Worm (Caenorhabditis elegans) whole organism, L4 larva: ENCODE measurements around the gene F52E10.4.

Source experiments
- D1046.2 ChIP-seq: fragments of 200-800 bp; sonication (Bioruptor generic); IDR thresholded peaks from 2 replicates; pipeline ENCODE4 v1.3.6; 2022; ENCODE audit warnings: missing genetic modification characterization, missing compliant biosample characterization
- F44E2.7 ChIP-seq: fragments of 200-800 bp; sonication (Bioruptor generic); IDR thresholded peaks from 2 replicates; pipeline ENCODE4 v2.1.2; 2022; ENCODE audit warnings: missing genetic modification characterization, missing compliant biosample characterization
- ZK337.2 ChIP-seq: fragments of 200-800 bp; sonication (Bioruptor generic); IDR thresholded peaks from 2 replicates; pipeline ENCODE4 v1.3.6; 2022; ENCODE audit warnings: missing genetic modification reagents, missing genetic modification characterization, missing compliant biosample characterization
- aha-1 ChIP-seq: fragments of 150-350 bp; peaks from one replicate; lab custom pipeline; 2014; ENCODE audit warnings: missing biosample characterization, missing genetic modification characterization
- ama-1 ChIP-seq: fragments of 150-350 bp; optimal IDR thresholded peaks from 2 replicates; lab custom pipeline; 2014; ENCODE audit warnings: inconsistent platforms, mixed read lengths
- ceh-28 ChIP-seq: fragments of 150-350 bp; optimal IDR thresholded peaks from 2 replicates; lab custom pipeline; 2014; ENCODE audit warnings: missing biosample characterization, missing genetic modification reagents, missing genetic modification characterization
- ceh-32 ChIP-seq: sonication (generic microtip); optimal IDR thresholded peaks from 2 replicates; lab custom pipeline; 2016; ENCODE audit warnings: mild to moderate bottlenecking, missing genetic modification characterization, missing compliant biosample characterization; ENCODE audit not compliant: poor library complexity
- ceh-82 ChIP-seq: sonication (generic microtip); optimal IDR thresholded peaks from 2 replicates; lab custom pipeline; 2017; ENCODE audit warnings: missing biosample characterization, missing genetic modification characterization
- ctbp-1 ChIP-seq: fragments of 200-800 bp; sonication (Bioruptor generic); IDR thresholded peaks from 2 replicates; pipeline ENCODE4 v1.3.6; 2022; ENCODE audit warnings: missing genetic modification reagents, missing genetic modification characterization, missing compliant biosample characterization
- daf-12 ChIP-seq: fragments of 150-350 bp; optimal IDR thresholded peaks from 2 replicates; lab custom pipeline; 2014; ENCODE audit warnings: missing biosample characterization, missing genetic modification reagents, missing genetic modification characterization
- daf-16 ChIP-seq, 3 experiments: sonication (generic microtip); optimal IDR thresholded peaks; 2 replicates each; lab custom pipeline; 2016 to 2017; ENCODE audit warnings: missing genetic modification characterization in 3 of 3, missing genetic modification reagents in 3 of 3, mild to moderate bottlenecking in 2 of 3, missing compliant biosample characterization in 2 of 3, missing biosample characterization in 1 of 3, moderate library complexity in 1 of 3
- daf-19 ChIP-seq: fragments of 200-800 bp; sonication (Bioruptor generic); conservative IDR thresholded peaks from 2 replicates; pipeline ENCODE4 v1.3.6; 2022; ENCODE audit warnings: missing genetic modification characterization, missing compliant biosample characterization
- duxl-1 ChIP-seq: sonication (generic microtip); optimal IDR thresholded peaks from 2 replicates; lab custom pipeline; 2016; ENCODE audit warnings: mild to moderate bottlenecking, missing genetic modification characterization, moderate library complexity, missing compliant biosample characterization; ENCODE audit not compliant: poor library complexity
- dve-1 ChIP-seq: sonication (generic microtip); optimal IDR thresholded peaks from 2 replicates; lab custom pipeline; 2017; ENCODE audit warnings: antibody characterized with exemption, mild to moderate bottlenecking, missing genetic modification characterization, missing compliant biosample characterization; ENCODE audit not compliant: insufficient read depth
- fkh-10 ChIP-seq: fragments of 150-350 bp; optimal IDR thresholded peaks from 2 replicates; lab custom pipeline; 2014; ENCODE audit warnings: missing biosample characterization, missing genetic modification reagents, missing genetic modification characterization
- hlh-30 ChIP-seq: sonication (generic microtip); optimal IDR thresholded peaks from 2 replicates; lab custom pipeline; 2017; ENCODE audit warnings: antibody characterized with exemption, mild to moderate bottlenecking, missing genetic modification characterization, missing compliant biosample characterization; ENCODE audit not compliant: insufficient read depth
- hmg-1.1 ChIP-seq: fragments of 200-800 bp; sonication (Bioruptor generic); IDR thresholded peaks from 2 replicates; pipeline ENCODE4 v1.3.6; 2022; ENCODE audit warnings: missing genetic modification reagents, missing genetic modification characterization, missing compliant biosample characterization
- lin-13 ChIP-seq: fragments of 150-350 bp; optimal IDR thresholded peaks from 2 replicates; lab custom pipeline; 2014; ENCODE audit warnings: missing biosample characterization, missing genetic modification reagents, missing genetic modification characterization
- lin-15B ChIP-seq: fragments of 150-350 bp; sonication (generic microtip); optimal IDR thresholded peaks from 3 replicates; lab custom pipeline; 2014; ENCODE audit warnings: missing biosample characterization, missing genetic modification characterization
- lin-38 ChIP-seq: fragments of 200-800 bp; sonication (Bioruptor generic); IDR thresholded peaks from 2 replicates; pipeline ENCODE4 v1.3.6; 2022; ENCODE audit warnings: missing genetic modification reagents, missing genetic modification characterization, missing compliant biosample characterization
- lsy-2 ChIP-seq, 2 experiments: fragments of 150-350 bp in 1 of 2; sonication (generic microtip) in 1 of 2; optimal IDR thresholded peaks; 2 replicates each; lab custom pipeline; 2014 to 2017; ENCODE audit warnings: missing biosample characterization in 2 of 2, missing genetic modification characterization in 2 of 2
- mdl-1 ChIP-seq, 2 experiments: fragments of 150-350 bp in 1 of 2; sonication (generic microtip) in 1 of 2; optimal IDR thresholded peaks; 2 replicates each; lab custom pipeline; 2014 to 2017; ENCODE audit warnings: missing biosample characterization in 2 of 2, missing genetic modification characterization in 2 of 2
- mep-1 ChIP-seq: fragments of 150-350 bp; sonication (generic microtip); optimal IDR thresholded peaks from 3 replicates; lab custom pipeline; 2014; ENCODE audit warnings: missing biosample characterization, missing genetic modification characterization
- nhr-237 ChIP-seq: sonication (generic microtip); optimal IDR thresholded peaks from 2 replicates; lab custom pipeline; 2017; ENCODE audit warnings: missing biosample characterization, missing genetic modification characterization
- nhr-25 ChIP-seq: sonication (generic microtip); optimal IDR thresholded peaks from 2 replicates; lab custom pipeline; 2017; ENCODE audit warnings: missing genetic modification characterization, mild to moderate bottlenecking, missing compliant biosample characterization, antibody characterized with exemption, moderate library complexity, borderline replicate concordance; ENCODE audit not compliant: insufficient read depth
- nhr-28 ChIP-seq: fragments of 150-350 bp; optimal IDR thresholded peaks from 2 replicates; lab custom pipeline; 2014; ENCODE audit warnings: missing biosample characterization, missing genetic modification characterization
- nhr-41 ChIP-seq: fragments of 200-800 bp; sonication (Bioruptor generic); IDR thresholded peaks from 2 replicates; pipeline ENCODE4 v1.3.6; 2022; ENCODE audit warnings: missing genetic modification reagents, missing genetic modification characterization, missing compliant biosample characterization
- nhr-76 ChIP-seq: fragments of 150-350 bp; optimal IDR thresholded peaks from 2 replicates; lab custom pipeline; 2014; ENCODE audit warnings: missing biosample characterization, missing genetic modification characterization
- pha-4 ChIP-seq, 2 experiments: fragments of 150-350 bp in 1 of 2; fragments of 200-800 bp in 1 of 2; sonication (Bioruptor generic) in 1 of 2; IDR thresholded peaks in 1 of 2; optimal IDR thresholded peaks in 1 of 2; 2 replicates each; pipeline versions ENCODE4 v1.3.6 to Lab custom; 2014 to 2022; ENCODE audit warnings: missing genetic modification characterization in 2 of 2, missing genetic modification reagents in 2 of 2, missing biosample characterization in 1 of 2, missing compliant biosample characterization in 1 of 2
- pqm-1 ChIP-seq: sonication (generic microtip); optimal IDR thresholded peaks from 2 replicates; lab custom pipeline; 2017; ENCODE audit warnings: missing biosample characterization, missing genetic modification characterization
- rbr-2 ChIP-seq: sonication (generic microtip); optimal IDR thresholded peaks from 2 replicates; lab custom pipeline; 2016; ENCODE audit warnings: missing genotype, missing genetic modification characterization, missing compliant biosample characterization
- saeg-2 ChIP-seq: fragments of 200-800 bp; sonication (Bioruptor generic); IDR thresholded peaks from 2 replicates; pipeline ENCODE4 v1.3.6; 2022; ENCODE audit warnings: missing genetic modification reagents, missing genetic modification characterization, missing compliant biosample characterization
- set-16 ChIP-seq: fragments of 200-800 bp; sonication (Bioruptor generic); IDR thresholded peaks from 2 replicates; pipeline ENCODE4 v1.3.6; 2022; ENCODE audit warnings: missing genetic modification reagents, missing genetic modification characterization, missing compliant biosample characterization
- snpc-1.2 ChIP-seq: fragments of 200-800 bp; sonication (Bioruptor generic); IDR thresholded peaks from 2 replicates; pipeline ENCODE4 v1.3.6; 2022; ENCODE audit warnings: missing genetic modification reagents, missing genetic modification characterization, missing compliant biosample characterization
- snpc-4 ChIP-seq: fragments of 150-350 bp; optimal IDR thresholded peaks from 2 replicates; lab custom pipeline; 2014; ENCODE audit warnings: missing biosample characterization, missing genetic modification characterization
- tra-1 ChIP-seq: fragments of 200-800 bp; sonication (Bioruptor generic); IDR thresholded peaks from 2 replicates; pipeline ENCODE4 v1.3.6; 2022; ENCODE audit warnings: missing genetic modification reagents, missing genetic modification characterization, missing compliant biosample characterization
- unc-62 ChIP-seq, 3 experiments: fragments of 150-350 bp in 1 of 3; sonication (generic microtip); optimal IDR thresholded peaks in 2 of 3; peaks in 1 of 3; 1 replicate in 1 of 3; 2 replicates in 2 of 3; lab custom pipeline; 2014 to 2017; ENCODE audit warnings: missing biosample characterization in 3 of 3, missing genetic modification characterization in 3 of 3, missing genetic modification reagents in 3 of 3, missing genotype in 1 of 3
- zag-1 ChIP-seq: fragments of 150-350 bp; optimal IDR thresholded peaks from 2 replicates; lab custom pipeline; 2014; ENCODE audit warnings: missing biosample characterization, missing genetic modification characterization
- zfp-3 ChIP-seq: fragments of 200-800 bp; sonication (Bioruptor generic); conservative IDR thresholded peaks from 2 replicates; pipeline ENCODE4 v1.3.6; 2022; ENCODE audit warnings: missing genetic modification reagents, missing genetic modification characterization, missing compliant biosample characterization
- zip-2 ChIP-seq: fragments of 150-350 bp; optimal IDR thresholded peaks from 2 replicates; lab custom pipeline; 2014; ENCODE audit warnings: missing biosample characterization, missing genetic modification characterization

Gene F52E10.4

DNA sequence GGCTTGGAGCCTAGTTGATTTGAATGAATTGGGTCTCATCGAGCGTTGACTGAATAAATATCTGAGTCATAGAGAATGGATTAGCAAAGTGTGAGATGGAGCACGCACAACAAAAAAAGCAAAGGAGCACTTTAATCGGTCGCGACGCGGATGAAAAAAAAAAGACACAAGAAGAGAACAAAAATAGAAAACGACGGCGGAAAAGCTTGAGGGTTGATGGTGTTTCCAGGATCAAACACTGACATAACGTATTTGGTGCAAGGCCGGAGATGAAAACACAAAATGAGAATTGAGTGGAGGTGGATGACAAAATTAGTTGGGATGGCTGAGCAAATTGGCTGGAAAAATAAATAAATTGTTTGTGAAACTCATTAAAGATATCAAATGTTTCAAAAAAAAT is at the start of gene F52E10.4:
TSS of gene F52E10.4 (minus strand) at position 101 of the 400 bp plus-strand sequence.
- TF ChIP-seq unc-62 (GFP tag; optimal IDR thresholded peaks at IDR 0.05 in 1 of 2; lab: Kevin White, UChicago): peak in 1 of 2 experiments; percentile 14
- TF ChIP-seq unc-62 (tag; optimal IDR thresholded peaks at IDR 0.05; lab: Kevin White, UChicago): no peak
- TF ChIP-seq saeg-2 (GFP tag; lab: Robert Waterston, UW): no peak
- no peak for TF ChIP-seq zip-2 (tag; lab: Kevin White, UChicago)
- no peak for TF ChIP-seq set-16 (GFP tag; lab: Robert Waterston, UW)
- TF ChIP-seq zfp-3 (GFP tag; lab: Robert Waterston, UW): no peak
- TF ChIP-seq pqm-1: no peak
- no peak for TF ChIP-seq fkh-10 (GFP tag; lab: Kevin White, UChicago)
- TF ChIP-seq zag-1 (tag; lab: Kevin White, UChicago): no peak
- peak; percentile 82 for TF ChIP-seq aha-1 (tag; lab: Kevin White, UChicago)
- TF ChIP-seq lin-15B: no peak
- TF ChIP-seq, all 104 proteins: peak for 2

DNA sequence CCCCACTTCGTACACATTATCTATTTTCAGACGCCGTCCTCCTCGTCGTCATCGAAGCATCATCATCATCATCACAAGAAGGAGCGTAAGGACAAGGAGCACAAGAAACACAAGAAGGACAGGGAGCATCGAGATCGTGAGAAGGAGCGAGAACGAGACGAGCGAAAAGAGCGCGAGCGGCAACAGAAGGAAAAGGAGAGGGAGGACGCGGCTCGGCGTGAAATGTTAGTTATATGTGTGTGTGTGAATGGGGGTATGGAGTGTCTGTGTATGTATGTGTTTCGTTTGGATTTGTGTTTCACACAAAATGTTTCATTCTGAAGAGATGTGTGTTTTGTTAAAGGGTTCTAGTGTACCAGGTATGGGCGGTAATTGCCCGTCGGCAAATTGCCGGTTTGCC is 49.4 kb upstream of the F52E10.4 start:
- no peak for TF ChIP-seq pha-4 (GFP tag; IDR thresholded peaks at IDR 0.05; lab: Robert Waterston, UW)
- TF ChIP-seq pha-4 (tag; optimal IDR thresholded peaks at IDR 0.05; lab: Kevin White, UChicago): no peak
- no peak for TF ChIP-seq daf-16 (GFP tag; optimal IDR thresholded peaks at IDR 0.05; lab: Kevin White, UChicago)
- TF ChIP-seq daf-16 (tag; optimal IDR thresholded peaks at IDR 0.05; lab: Kevin White, UChicago): peak; percentile 15
- TF ChIP-seq lin-13 (GFP tag; lab: Kevin White, UChicago): no peak
- peak; percentile 24 for TF ChIP-seq mep-1
- TF ChIP-seq hmg-1.1: peak; percentile 56
- TF ChIP-seq hlh-30 (tag; lab: Kevin White, UChicago): peak; percentile 31

DNA sequence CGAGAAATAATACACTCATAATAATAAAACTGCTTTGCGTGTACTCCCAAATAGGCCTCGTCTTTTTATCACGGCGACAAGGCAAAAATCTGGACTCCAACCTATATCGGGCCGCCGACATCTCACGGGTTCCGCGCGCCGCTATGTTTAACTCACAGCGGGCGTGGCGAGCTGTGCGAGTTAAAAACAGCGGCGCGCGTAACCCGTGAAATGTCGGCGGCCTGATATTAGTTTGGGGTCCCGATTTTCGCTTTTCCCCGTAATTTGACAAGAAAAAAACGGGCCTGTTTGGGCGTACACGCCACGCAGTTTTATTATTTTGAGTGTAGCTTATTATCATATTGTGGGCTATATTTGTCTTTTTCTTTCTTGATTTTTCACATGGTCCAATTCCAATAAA is 49.0 kb upstream of the F52E10.4 start:
- TF ChIP-seq lin-38 (GFP tag; lab: Robert Waterston, UW) (0 out of 2 replicates have a peak, but pooled peaks have one; percentile 18), snpc-4 (tag; lab: Kevin White, UChicago) (peak; percentile 29), aha-1 (tag; lab: Kevin White, UChicago) (peak; percentile 59), mdl-1 (tag; optimal IDR thresholded peaks at IDR 0.05; lab: Kevin White, UChicago) (no peak), set-16 (GFP tag; lab: Robert Waterston, UW) (peak; percentile 28; the same call in 1 of the 2 replicates), daf-12 (tag; lab: Kevin White, UChicago) (no peak)

DNA sequence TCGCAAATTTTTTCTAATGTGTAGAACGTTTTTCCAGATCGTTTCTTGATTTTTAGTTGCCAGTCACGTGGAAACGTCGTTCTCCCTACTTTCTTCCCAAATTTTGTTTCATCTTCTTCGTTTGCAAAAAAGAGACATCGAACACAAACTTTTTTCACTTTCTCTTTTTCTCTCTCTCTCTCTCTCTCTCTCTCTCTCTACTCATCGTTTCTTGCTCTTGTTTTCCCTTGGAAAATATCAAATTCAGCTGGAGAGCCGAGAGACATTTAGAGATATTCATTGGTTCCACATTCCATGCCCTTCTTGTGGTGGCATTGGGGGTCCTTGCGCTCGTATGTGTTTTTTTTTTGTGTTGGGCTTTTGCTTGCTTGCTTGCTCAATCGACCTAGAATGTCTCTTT is 46.4 kb upstream of the F52E10.4 start:
- peak; percentile 5 for TF ChIP-seq rbr-2 (tag; lab: Kevin White, UChicago)
- no peak for TF ChIP-seq ZK337.2 (GFP tag; lab: Robert Waterston, UW)
- TF ChIP-seq ctbp-1 (GFP tag; lab: Robert Waterston, UW): no peak
- TF ChIP-seq nhr-41: no peak
- TF ChIP-seq nhr-25 (tag; lab: Kevin White, UChicago): no peak
- no peak for TF ChIP-seq ceh-28 (tag; lab: Kevin White, UChicago)
- no peak for TF ChIP-seq ceh-82 (tag; lab: Kevin White, UChicago)
- no peak for TF ChIP-seq daf-19
- no peak for TF ChIP-seq nhr-76 (tag; lab: Kevin White, UChicago)
- TF ChIP-seq ama-1 (lab: Kevin White, UChicago): no peak
- no peak for TF ChIP-seq snpc-1.2 (GFP tag; lab: Robert Waterston, UW)
- TF ChIP-seq duxl-1 (tag; lab: Kevin White, UChicago): no peak
- peak in 1 of 2 experiments; percentile 30 for TF ChIP-seq lsy-2 (tag; optimal IDR thresholded peaks at IDR 0.05; lab: Kevin White, UChicago)
- TF ChIP-seq mep-1: peak; percentile 27
- TF ChIP-seq nhr-28 (tag; lab: Kevin White, UChicago): no peak
- TF ChIP-seq F44E2.7 (GFP tag; lab: Robert Waterston, UW): no peak
- no peak for TF ChIP-seq ceh-32 (tag; lab: Kevin White, UChicago)
- no peak for TF ChIP-seq nhr-237 (tag; lab: Kevin White, UChicago)
- TF ChIP-seq hlh-30 (tag; lab: Kevin White, UChicago): peak; percentile 42
- no peak for TF ChIP-seq saeg-2 (GFP tag; lab: Robert Waterston, UW)
- no peak for TF ChIP-seq D1046.2 (GFP tag; lab: Robert Waterston, UW)
- TF ChIP-seq dve-1 (tag; lab: Kevin White, UChicago): no peak
- no peak for TF ChIP-seq tra-1 (GFP tag; lab: Robert Waterston, UW)
